Fruit fly (Drosophila melanogaster) whole organism, prepupa: Measurements from ENCODE around the gene CG12560.
A peak's percentile ranks its signal among the peaks of the same experiment; 100 is the strongest.

Source experiments
- Blimp-1 ChIP-seq: fragments of 200-800 bp; sonication (Bioruptor generic); optimal IDR thresholded peaks from 3 replicates; lab custom pipeline; 2017; ENCODE audit warnings: missing biosample characterization, missing genetic modification characterization, mild to moderate bottlenecking, moderate library complexity, missing genetic modification reagents
- CG10631 ChIP-seq: fragments of 200-800 bp; sonication (Bioruptor generic); optimal IDR thresholded peaks from 2 replicates; lab custom pipeline; 2016; ENCODE audit warnings: missing biosample characterization, missing genetic modification characterization
- CG10669 ChIP-seq: fragments of 200-800 bp; sonication (Bioruptor generic); optimal IDR thresholded peaks from 3 replicates; lab custom pipeline; 2018; ENCODE audit warnings: missing biosample characterization, mild to moderate bottlenecking, missing genetic modification characterization, moderate library complexity
- CG11294 ChIP-seq: fragments of 200-800 bp; sonication (Bioruptor generic); IDR thresholded peaks from 2 replicates; pipeline ENCODE4 v1.3.6; 2022; ENCODE audit warnings: missing biosample characterization, missing genetic modification characterization
- CG11762 ChIP-seq: fragments of 200-800 bp; sonication (Bioruptor generic); optimal IDR thresholded peaks from 3 replicates; lab custom pipeline; 2016; ENCODE audit warnings: missing biosample characterization, missing genetic modification characterization; ENCODE audit not compliant: insufficient read depth
- CG11902 ChIP-seq: fragments of 200-800 bp; sonication (Bioruptor generic); optimal IDR thresholded peaks from 3 replicates; lab custom pipeline; 2016; ENCODE audit warnings: missing biosample characterization, missing genetic modification characterization
- CG16779 ChIP-seq: fragments of 200-800 bp; sonication (Bioruptor generic); optimal IDR thresholded peaks from 3 replicates; lab custom pipeline; 2017; ENCODE audit warnings: missing biosample characterization, mild to moderate bottlenecking, missing genetic modification characterization
- CG3032 ChIP-seq: fragments of 200-800 bp; optimal IDR thresholded peaks from 2 replicates; lab custom pipeline; 2019; ENCODE audit warnings: missing biosample characterization, mild to moderate bottlenecking, missing genetic modification characterization, moderate library complexity
- CG31627 ChIP-seq: fragments of 200-800 bp; sonication (Bioruptor generic); optimal IDR thresholded peaks from 3 replicates; lab custom pipeline; 2016; ENCODE audit warnings: missing biosample characterization, missing genetic modification characterization
- CG34406 ChIP-seq: fragments of 200-800 bp; sonication (Bioruptor generic); optimal IDR thresholded peaks from 3 replicates; lab custom pipeline; 2016; ENCODE audit warnings: missing biosample characterization, missing genetic modification characterization
- CG3919 ChIP-seq: fragments of 200-800 bp; sonication (Bioruptor generic); optimal IDR thresholded peaks from 3 replicates; lab custom pipeline; 2016; ENCODE audit warnings: missing biosample characterization, missing genetic modification characterization
- CG4318 ChIP-seq: fragments of 200-800 bp; sonication (Bioruptor generic); optimal IDR thresholded peaks from 3 replicates; lab custom pipeline; 2017; ENCODE audit warnings: missing biosample characterization, mild to moderate bottlenecking, missing genetic modification characterization
- CG6276 ChIP-seq: fragments of 200-800 bp; sonication (Bioruptor generic); optimal IDR thresholded peaks from 2 replicates; lab custom pipeline; 2017; ENCODE audit warnings: missing biosample characterization, mild to moderate bottlenecking, missing genetic modification characterization
- CG6792 ChIP-seq: fragments of 200-800 bp; sonication (Bioruptor generic); optimal IDR thresholded peaks from 3 replicates; lab custom pipeline; 2016; ENCODE audit warnings: missing biosample characterization, missing genetic modification characterization
- CG6808 ChIP-seq: fragments of 200-800 bp; sonication (Bioruptor generic); optimal IDR thresholded peaks from 3 replicates; lab custom pipeline; 2017; ENCODE audit warnings: missing biosample characterization, missing genetic modification characterization, mild to moderate bottlenecking, moderate library complexity, missing genetic modification reagents
- CG6854 ChIP-seq: fragments of 200-800 bp; sonication (Bioruptor generic); optimal IDR thresholded peaks from 2 replicates; lab custom pipeline; 2017; ENCODE audit warnings: missing biosample characterization, mild to moderate bottlenecking, missing genetic modification characterization
- CG7368 ChIP-seq: fragments of 200-800 bp; sonication (Bioruptor generic); optimal IDR thresholded peaks from 3 replicates; lab custom pipeline; 2016; ENCODE audit warnings: missing biosample characterization, missing genetic modification characterization
- CG8119 ChIP-seq: fragments of 200-800 bp; sonication (Bioruptor generic); IDR thresholded peaks from 3 replicates; pipeline ENCODE4 v1.3.6; 2022; ENCODE audit warnings: missing biosample characterization, missing genetic modification characterization
- CG8319 ChIP-seq: fragments of 200-800 bp; sonication (Bioruptor generic); optimal IDR thresholded peaks from 3 replicates; lab custom pipeline; 2016; ENCODE audit warnings: missing biosample characterization, missing genetic modification characterization
- CG8632 ChIP-seq: fragments of 200-800 bp; sonication (Bioruptor generic); optimal IDR thresholded peaks from 3 replicates; lab custom pipeline; 2016; ENCODE audit warnings: missing biosample characterization, missing genetic modification characterization
- Eip75B ChIP-seq: fragments of 200-800 bp; sonication (Bioruptor generic); optimal IDR thresholded peaks from 3 replicates; lab custom pipeline; 2016; ENCODE audit warnings: missing biosample characterization, missing genetic modification characterization
- Eip78C ChIP-seq: fragments of 200-800 bp; sonication (Bioruptor generic); peaks from one replicate; lab custom pipeline; 2016; ENCODE audit warnings: missing biosample characterization, missing genetic modification characterization
- Eip93F ChIP-seq: fragments of 200-800 bp; sonication (Bioruptor generic); optimal IDR thresholded peaks from 2 replicates; lab custom pipeline; 2016; ENCODE audit warnings: missing biosample characterization, mild to moderate bottlenecking, missing genetic modification characterization
- Ets21C ChIP-seq: fragments of 200-800 bp; sonication (Bioruptor generic); optimal IDR thresholded peaks from 3 replicates; lab custom pipeline; 2016; ENCODE audit warnings: missing biosample characterization, missing genetic modification characterization
- Ets96B ChIP-seq: fragments of 200-800 bp; optimal IDR thresholded peaks from 2 replicates; lab custom pipeline; 2019; ENCODE audit warnings: missing biosample characterization, mild to moderate bottlenecking, missing genetic modification characterization, moderate library complexity
- Gug ChIP-seq: fragments of 200-800 bp; sonication (Bioruptor generic); IDR thresholded peaks from 2 replicates; pipeline ENCODE4 v1.3.6; 2022; ENCODE audit warnings: missing biosample characterization, missing genetic modification characterization
- Hr38 ChIP-seq: sonication (Bioruptor generic); optimal IDR thresholded peaks from 2 replicates; lab custom pipeline; 2016; ENCODE audit warnings: missing biosample characterization, missing genetic modification characterization
- Hr39 ChIP-seq: fragments of 200-800 bp; sonication (Bioruptor generic); optimal IDR thresholded peaks from 2 replicates; lab custom pipeline; 2016; ENCODE audit warnings: missing biosample characterization, missing genetic modification characterization
- Hr4 ChIP-seq: fragments of 200-800 bp; sonication (Bioruptor generic); optimal IDR thresholded peaks from 3 replicates; lab custom pipeline; 2016; ENCODE audit warnings: missing biosample characterization, missing genetic modification characterization
- Lpt ChIP-seq: fragments of 200-800 bp; sonication (Bioruptor generic); optimal IDR thresholded peaks from 3 replicates; lab custom pipeline; 2016; ENCODE audit warnings: missing biosample characterization, missing genetic modification characterization
- Met ChIP-seq: fragments of 200-800 bp; sonication (Bioruptor generic); optimal IDR thresholded peaks from 3 replicates; lab custom pipeline; 2016; ENCODE audit warnings: missing biosample characterization, missing genetic modification characterization
- Smox ChIP-seq: fragments of 200-800 bp; sonication (Bioruptor generic); optimal IDR thresholded peaks from 3 replicates; lab custom pipeline; 2016; ENCODE audit warnings: missing biosample characterization, missing genetic modification characterization
- Sox102F ChIP-seq: fragments of 200-800 bp; sonication (Bioruptor generic); optimal IDR thresholded peaks from 2 replicates; lab custom pipeline; 2016; ENCODE audit warnings: missing biosample characterization, mild to moderate bottlenecking, missing genetic modification characterization
- Sox15 ChIP-seq: fragments of 200-800 bp; sonication (Bioruptor generic); optimal IDR thresholded peaks from 3 replicates; lab custom pipeline; 2016; ENCODE audit warnings: missing biosample characterization, missing genetic modification characterization
- acj6 ChIP-seq: fragments of 200-800 bp; sonication (Bioruptor generic); optimal IDR thresholded peaks from 3 replicates; lab custom pipeline; 2016; ENCODE audit warnings: missing biosample characterization, missing genetic modification characterization
- cyc ChIP-seq: fragments of 200-800 bp; sonication (Bioruptor generic); optimal IDR thresholded peaks from 3 replicates; lab custom pipeline; 2016; ENCODE audit warnings: missing biosample characterization, missing genetic modification characterization
- dsx ChIP-seq: fragments of 200-800 bp; optimal IDR thresholded peaks from 3 replicates; lab custom pipeline; 2019; ENCODE audit warnings: missing biosample characterization, mild to moderate bottlenecking, missing genetic modification characterization, moderate library complexity; ENCODE audit not compliant: poor library complexity, severe bottlenecking
- eg ChIP-seq: fragments of 200-800 bp; sonication (Bioruptor generic); IDR thresholded peaks from 3 replicates; pipeline ENCODE4 v1.3.6; 2022; ENCODE audit warnings: missing biosample characterization, missing genetic modification characterization
- esn ChIP-seq: fragments of 200-800 bp; sonication (Bioruptor generic); optimal IDR thresholded peaks from 2 replicates; lab custom pipeline; 2016; ENCODE audit warnings: missing biosample characterization, mild to moderate bottlenecking, missing genetic modification characterization, moderate library complexity
- fd59A ChIP-seq: fragments of 200-800 bp; sonication (Bioruptor generic); optimal IDR thresholded peaks from 2 replicates; lab custom pipeline; 2017; ENCODE audit warnings: missing biosample characterization, mild to moderate bottlenecking, missing genetic modification characterization, missing genetic modification reagents
- fkh ChIP-seq: fragments of 200-800 bp; sonication (Bioruptor generic); optimal IDR thresholded peaks from 3 replicates; lab custom pipeline; 2017; ENCODE audit warnings: missing biosample characterization, mild to moderate bottlenecking, missing genetic modification characterization, moderate library complexity
- lz ChIP-seq: fragments of 200-800 bp; sonication (Bioruptor generic); optimal IDR thresholded peaks from 3 replicates; lab custom pipeline; 2016; ENCODE audit warnings: missing biosample characterization, missing genetic modification characterization
- pdm3 ChIP-seq: fragments of 200-800 bp; sonication (Bioruptor generic); optimal IDR thresholded peaks from 3 replicates; lab custom pipeline; 2016; ENCODE audit warnings: missing biosample characterization, missing genetic modification characterization
- salr ChIP-seq, 2 experiments: fragments of 200-800 bp; sonication (Bioruptor generic); optimal IDR thresholded peaks; 3 replicates each; lab custom pipeline; 2016 to 2018; ENCODE audit warnings: missing biosample characterization in 2 of 2, missing genetic modification characterization in 2 of 2, mild to moderate bottlenecking in 1 of 2
- spab ChIP-seq: fragments of 200-800 bp; sonication (Bioruptor generic); optimal IDR thresholded peaks from 2 replicates; lab custom pipeline; 2017; ENCODE audit warnings: missing biosample characterization, mild to moderate bottlenecking, missing genetic modification characterization, missing genetic modification reagents
- ss ChIP-seq, 2 experiments: fragments of 200-800 bp; sonication (Bioruptor generic); optimal IDR thresholded peaks; 2 replicates in 1 of 2; 3 replicates in 1 of 2; lab custom pipeline; 2017 to 2018; ENCODE audit warnings: mild to moderate bottlenecking in 2 of 2, missing biosample characterization in 2 of 2, missing genetic modification characterization in 2 of 2, moderate library complexity in 1 of 2
- svp ChIP-seq: fragments of 200-800 bp; sonication (Bioruptor generic); peaks from one replicate; lab custom pipeline; 2016; ENCODE audit warnings: missing biosample characterization, missing genetic modification characterization
- topi ChIP-seq: fragments of 200-800 bp; sonication (Bioruptor generic); optimal IDR thresholded peaks from 3 replicates; lab custom pipeline; 2016; ENCODE audit warnings: missing biosample characterization, missing genetic modification characterization
- vri ChIP-seq: fragments of 200-800 bp; sonication (Bioruptor generic); optimal IDR thresholded peaks from 3 replicates; lab custom pipeline; 2016; ENCODE audit warnings: missing biosample characterization, mild to moderate bottlenecking, missing genetic modification characterization

The CG12560 gene

DNA sequence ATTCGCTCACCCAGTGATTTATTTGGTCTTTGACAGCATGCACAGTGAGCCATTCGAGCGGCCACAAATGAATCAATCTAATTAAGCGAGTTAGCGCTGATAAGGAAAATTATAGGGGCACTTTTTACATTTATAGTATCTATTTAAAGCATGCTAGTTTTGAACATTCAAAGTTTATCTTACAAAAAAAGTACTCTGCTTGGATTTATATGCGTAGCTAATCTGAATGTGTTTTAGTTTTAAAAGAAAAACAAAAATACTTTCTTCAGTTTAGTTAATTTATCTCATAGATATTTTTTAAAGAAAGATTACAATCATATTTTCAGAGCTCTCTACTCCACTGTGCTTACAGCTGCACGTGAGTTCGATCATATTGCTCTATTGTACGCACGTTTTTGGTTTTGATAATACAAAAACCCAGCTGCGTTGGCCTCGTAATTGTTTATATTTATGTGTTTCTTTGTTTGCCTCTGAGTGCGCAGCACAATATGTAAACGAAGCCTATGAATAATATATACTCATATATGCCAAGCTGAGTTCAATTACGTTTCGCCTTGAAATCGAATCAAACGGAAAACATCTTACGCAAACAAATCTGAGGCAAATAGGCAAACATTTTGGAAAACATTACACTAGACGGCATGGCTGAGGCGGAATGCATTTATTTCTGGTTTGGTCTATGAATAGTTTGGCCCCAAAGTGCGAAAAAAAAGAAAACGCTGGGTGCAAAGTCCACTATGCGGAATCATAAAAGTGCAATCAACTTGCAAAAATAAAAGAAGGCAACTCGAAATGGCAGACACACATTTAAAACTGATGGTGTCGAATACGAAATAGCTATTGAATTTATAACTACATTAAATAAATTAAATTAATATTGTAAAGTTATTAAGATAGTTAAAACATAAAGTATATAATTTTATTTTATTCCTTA is 7.3 kb downstream of the CG12560 start:
- TF ChIP-seq CG8632 (GFP tag; lab: Kevin White, UChicago) (peak; percentile 53), CG3919 (peak; percentile 88), Eip75B (peak; percentile 80), cyc (GFP tag; lab: Kevin White, UChicago) (peak; percentile 73), acj6 (GFP tag; lab: Kevin White, UChicago) (peak; percentile 84), CG11902 (GFP tag; lab: Kevin White, UChicago) (peak; percentile 47), Eip93F (GFP tag; lab: Kevin White, UChicago) (no peak), spab (peak; percentile 78), ss (GFP tag; optimal IDR thresholded peaks at IDR 0.05; lab: Kevin White, UChicago) (peak; percentile 69 to 78), CG34406 (GFP tag; lab: Kevin White, UChicago) (peak; percentile 82), eg (peak; percentile 92), CG6792 (GFP tag; lab: Kevin White, UChicago) (peak; percentile 73), topi (GFP tag; lab: Kevin White, UChicago) (peak; percentile 83), Gug (GFP tag; lab: Robert Waterston, UW) (peak; percentile 91), fkh (peak; percentile 75), pdm3 (peak; percentile 89), Ets96B (tag; lab: Kevin White, UChicago) (peak; percentile 83), CG16779 (peak; percentile 65), CG11762 (peak; percentile 87), CG4318 (GFP tag; lab: Kevin White, UChicago) (peak; percentile 92), Hr38 (no peak), CG6808 (GFP tag; lab: Kevin White, UChicago) (peak; percentile 81), Ets21C (GFP tag; lab: Kevin White, UChicago) (peak; percentile 75), CG3032 (tag; lab: Kevin White, UChicago) (peak; percentile 87), svp (GFP tag; lab: Kevin White, UChicago) (peak; percentile 97), CG11294 (GFP tag; lab: Robert Waterston, UW) (peak; percentile 85), Hr4 (peak; percentile 92), CG10669 (GFP tag; lab: Kevin White, UChicago) (peak; percentile 85), Hr39 (GFP tag; lab: Kevin White, UChicago) (peak; percentile 79), esn (GFP tag; lab: Kevin White, UChicago) (peak; percentile 91), CG31627 (GFP tag; lab: Kevin White, UChicago) (peak; percentile 78), Eip78C (GFP tag; lab: Kevin White, UChicago) (peak; percentile 98), vri (GFP tag; lab: Kevin White, UChicago) (peak; percentile 70), Smox (GFP tag; lab: Kevin White, UChicago) (peak; percentile 84), lz (GFP tag; lab: Kevin White, UChicago) (peak; percentile 81), CG8319 (peak; percentile 73), fd59A (GFP tag; lab: Kevin White, UChicago) (peak; percentile 79), Sox102F (GFP tag; lab: Kevin White, UChicago) (peak; percentile 81), CG6276 (GFP tag; lab: Kevin White, UChicago) (peak; percentile 93), Lpt (GFP tag; lab: Kevin White, UChicago) (peak; percentile 86), salr (GFP tag; optimal IDR thresholded peaks at IDR 0.05; lab: Kevin White, UChicago) (peak; percentile 65 to 96), dsx (GFP tag; lab: Kevin White, UChicago) (peak; percentile 83), CG8119 (peak; percentile 97), Sox15 (peak; percentile 65), CG7368 (GFP tag; lab: Kevin White, UChicago) (peak; percentile 79), Met (GFP tag; lab: Kevin White, UChicago) (peak; percentile 90), CG10631 (peak; percentile 90), CG6854 (peak; percentile 50), Blimp-1 (peak; percentile 41)
